Worm (Caenorhabditis elegans): ENCODE results near the gene EGAP5.1.

ce11 chrX:5165037-5165436, 2.2 kb downstream of the EGAP5.1 start, which contains the start of gene mans-3:
- peak; percentile 51 to 72 for TF ChIP-seq daf-16 (GFP tag; optimal IDR thresholded peaks at IDR 0.05)
- TF ChIP-seq daf-16 (tag; optimal IDR thresholded peaks at IDR 0.05) = peak; percentile 70
- TF ChIP-seq jun-1 (tag; optimal IDR thresholded peaks at IDR 0.05) = peak; percentile 42
- TF ChIP-seq fos-1 (tag; optimal IDR thresholded peaks at IDR 0.05) = no peak
- TF ChIP-seq pqm-1 (tag; optimal IDR thresholded peaks at IDR 0.05) = peak; percentile 37
- TF ChIP-seq aha-1 (tag) = peak; percentile 96
- no peak; the same call in 1 of the 2 replicates for TF ChIP-seq daf-19 (GFP tag; conservative IDR thresholded peaks at IDR 0.05)
- peak; percentile 89 for TF ChIP-seq pha-4 (GFP tag; IDR thresholded peaks at IDR 0.05)
- peak; percentile 40 for TF ChIP-seq pha-4 (tag; optimal IDR thresholded peaks at IDR 0.05)
- TF ChIP-seq nhr-77 (tag; optimal IDR thresholded peaks at IDR 0.05) = peak; percentile 92
- no peak for TF ChIP-seq skn-1 (tag; optimal IDR thresholded peaks at IDR 0.05)
